Fruit fly (Drosophila melanogaster): ENCODE data around the gene CG17404.

CG17404 gene

dm6 chr3R:12253887-12254286, 29.1 kb upstream of the CG17404 start, which contains the start of gene CG3942:
TSS of gene CG3942 (plus strand) at chr3R:12254187.
- TF ChIP-seq CG12605 (GFP tag; IDR thresholded peaks at IDR 0.05) (no peak), CG8301 (tag; optimal IDR thresholded peaks at IDR 0.05) (no peak), CG13204 (GFP tag; optimal IDR thresholded peaks at IDR 0.05) (no peak), Ets98B (GFP tag; IDR thresholded peaks at IDR 0.05) (no peak), Snoo (tag; optimal IDR thresholded peaks at IDR 0.05) (no peak), Pif1B (GFP tag; optimal IDR thresholded peaks at IDR 0.05) (no peak), CG8159 (tag; optimal IDR thresholded peaks at IDR 0.05) (no peak), Pif1A (GFP tag; optimal IDR thresholded peaks at IDR 0.05) (no peak), rn (GFP tag; IDR thresholded peaks at IDR 0.05) (no peak), CG15710 (tag; optimal IDR thresholded peaks at IDR 0.05) (no peak), gl (tag; optimal IDR thresholded peaks at IDR 0.05) (no peak), CG9948 (tag; optimal IDR thresholded peaks at IDR 0.05) (no peak), CG14655 (GFP tag; optimal IDR thresholded peaks at IDR 0.05) (no peak), CG4496 (GFP tag; IDR thresholded peaks at IDR 0.05) (no peak), CG10348 (GFP tag; IDR thresholded peaks at IDR 0.05) (no peak), CG34367 (tag; optimal IDR thresholded peaks at IDR 0.05) (no peak), fd96Ca (GFP tag; IDR thresholded peaks at IDR 0.05) (no peak), EcR (GFP tag; optimal IDR thresholded peaks at IDR 0.05) (no peak)

dm6 chr3R:12252457-12253065, 27.7 kb upstream of the CG17404 start:
- TF ChIP-seq gl (tag; optimal IDR thresholded peaks at IDR 0.05) = no peak
- TF ChIP-seq CG14655 (GFP tag; optimal IDR thresholded peaks at IDR 0.05) = no peak
- no peak for TF ChIP-seq rn (GFP tag; IDR thresholded peaks at IDR 0.05)
- TF ChIP-seq Ets98B (GFP tag; IDR thresholded peaks at IDR 0.05) = no peak
- no peak for TF ChIP-seq EcR (GFP tag; optimal IDR thresholded peaks at IDR 0.05)
- no peak for TF ChIP-seq CG9948 (tag; optimal IDR thresholded peaks at IDR 0.05)
- no peak for TF ChIP-seq CG34367 (tag; optimal IDR thresholded peaks at IDR 0.05)
- no peak for TF ChIP-seq D1 (tag; optimal IDR thresholded peaks at IDR 0.05)
- no peak for TF ChIP-seq CG12605 (GFP tag; IDR thresholded peaks at IDR 0.05)
- no peak for TF ChIP-seq CG15710 (tag; optimal IDR thresholded peaks at IDR 0.05)
- TF ChIP-seq fd96Ca (GFP tag; IDR thresholded peaks at IDR 0.05) = no peak
- TF ChIP-seq CG10348 (GFP tag; IDR thresholded peaks at IDR 0.05) = no peak
- TF ChIP-seq CG8301 (tag; optimal IDR thresholded peaks at IDR 0.05) = no peak
- no peak for TF ChIP-seq Snoo (tag; optimal IDR thresholded peaks at IDR 0.05)
- no peak for TF ChIP-seq CG17806 (tag; optimal IDR thresholded peaks at IDR 0.05)
- TF ChIP-seq CG4496 (GFP tag; IDR thresholded peaks at IDR 0.05) = no peak

DNA sequence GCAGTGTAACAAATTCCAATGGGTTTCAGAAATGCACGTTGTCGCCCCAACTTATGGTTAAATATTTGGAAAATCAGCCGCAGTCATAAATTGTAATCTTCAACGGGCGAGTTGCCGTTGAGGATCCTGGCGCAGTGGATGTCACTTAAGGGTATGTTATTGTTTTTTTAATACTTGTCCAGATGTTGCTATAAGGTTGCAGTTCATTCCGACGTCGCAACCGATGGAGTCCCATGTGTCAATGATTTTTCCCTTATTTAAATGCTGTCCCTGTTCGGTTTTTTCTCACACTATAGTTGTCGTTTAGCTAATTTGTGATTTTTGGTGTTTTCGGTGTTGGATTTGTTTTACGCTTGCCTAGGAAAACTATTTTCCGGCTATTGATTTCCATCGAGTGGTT, 26.7 kb upstream of the CG17404 start:
- TF ChIP-seq CG32121 (GFP tag; IDR thresholded peaks at IDR 0.05) (no peak), gl (tag; optimal IDR thresholded peaks at IDR 0.05) (no peak), EcR (GFP tag; optimal IDR thresholded peaks at IDR 0.05) (no peak), CG14655 (GFP tag; optimal IDR thresholded peaks at IDR 0.05) (no peak), Pif1A (GFP tag; optimal IDR thresholded peaks at IDR 0.05) (no peak), Ets98B (GFP tag; IDR thresholded peaks at IDR 0.05) (no peak), fd96Ca (GFP tag; IDR thresholded peaks at IDR 0.05) (no peak), CG17806 (tag; optimal IDR thresholded peaks at IDR 0.05) (no peak), D1 (tag; optimal IDR thresholded peaks at IDR 0.05) (no peak)

dm6 chr3R:12250204-12250603, 25.4 kb upstream of the CG17404 start:
- TF ChIP-seq CG32121 (GFP tag; IDR thresholded peaks at IDR 0.05) (no peak), fd96Ca (GFP tag; IDR thresholded peaks at IDR 0.05) (no peak), Pif1A (GFP tag; optimal IDR thresholded peaks at IDR 0.05) (no peak), CG12605 (GFP tag; IDR thresholded peaks at IDR 0.05) (no peak), CG13204 (GFP tag; optimal IDR thresholded peaks at IDR 0.05) (no peak), CG8159 (tag; optimal IDR thresholded peaks at IDR 0.05) (no peak), CG4496 (GFP tag; IDR thresholded peaks at IDR 0.05) (no peak), Ets98B (GFP tag; IDR thresholded peaks at IDR 0.05) (no peak), D1 (tag; optimal IDR thresholded peaks at IDR 0.05) (no peak), CG14655 (GFP tag; optimal IDR thresholded peaks at IDR 0.05) (no peak), CG8301 (tag; optimal IDR thresholded peaks at IDR 0.05) (no peak), CG17806 (tag; optimal IDR thresholded peaks at IDR 0.05) (no peak), CG34367 (tag; optimal IDR thresholded peaks at IDR 0.05) (no peak), Pif1B (GFP tag; optimal IDR thresholded peaks at IDR 0.05) (no peak), EcR (GFP tag; optimal IDR thresholded peaks at IDR 0.05) (no peak), Snoo (tag; optimal IDR thresholded peaks at IDR 0.05) (no peak), CG10348 (GFP tag; IDR thresholded peaks at IDR 0.05) (no peak), CG15710 (tag; optimal IDR thresholded peaks at IDR 0.05) (no peak)

- TF ChIP-seq CG32121 (GFP tag; IDR thresholded peaks at IDR 0.05) (no peak), CG17806 (tag; optimal IDR thresholded peaks at IDR 0.05) (no peak), CG8159 (tag; optimal IDR thresholded peaks at IDR 0.05) (no peak), CG14655 (GFP tag; optimal IDR thresholded peaks at IDR 0.05) (no peak), CG8301 (tag; optimal IDR thresholded peaks at IDR 0.05) (no peak), fd96Ca (GFP tag; IDR thresholded peaks at IDR 0.05) (no peak), CG13204 (GFP tag; optimal IDR thresholded peaks at IDR 0.05) (no peak), CG4496 (GFP tag; IDR thresholded peaks at IDR 0.05) (no peak), CG9948 (tag; optimal IDR thresholded peaks at IDR 0.05) (no peak), rn (GFP tag; IDR thresholded peaks at IDR 0.05) (no peak), CG34367 (tag; optimal IDR thresholded peaks at IDR 0.05) (no peak), CG10348 (GFP tag; IDR thresholded peaks at IDR 0.05) (no peak), Pif1A (GFP tag; optimal IDR thresholded peaks at IDR 0.05) (no peak), CG15710 (tag; optimal IDR thresholded peaks at IDR 0.05) (no peak), Snoo (tag; optimal IDR thresholded peaks at IDR 0.05) (no peak), Pif1B (GFP tag; optimal IDR thresholded peaks at IDR 0.05) (no peak), CG12605 (GFP tag; IDR thresholded peaks at IDR 0.05) (no peak), D1 (tag; optimal IDR thresholded peaks at IDR 0.05) (no peak)
These were observed 23.4 kb upstream of the CG17404 start for dm6 chr3R:12248243-12248642.
